Worm (Caenorhabditis elegans): Measurements from ENCODE around the gene Y38C1AA.1.

ce11 chrIV:266148-266547, 58.2 kb downstream of the Y38C1AA.1 start, which contains the start of gene T21D12.12:
- TF ChIP-seq tbx-11 (GFP tag; IDR thresholded peaks at IDR 0.05): no peak
- no peak for TF ChIP-seq ceh-13 (GFP tag; optimal IDR thresholded peaks at IDR 0.05)
